Worm (Caenorhabditis elegans): ENCODE measurements around the gene fipr-29.

- TF ChIP-seq ztf-11 (tag; optimal IDR thresholded peaks at IDR 0.05) (no peak), snpc-4 (tag; optimal IDR thresholded peaks at IDR 0.05) (no peak), blmp-1 (tag; optimal IDR thresholded peaks at IDR 0.05) (no peak), nhr-12 (tag; optimal IDR thresholded peaks at IDR 0.05) (no peak), zip-8 (tag; optimal IDR thresholded peaks at IDR 0.05) (no peak), nhr-28 (tag; optimal IDR thresholded peaks at IDR 0.05) (no peak), elt-3 (tag; optimal IDR thresholded peaks at IDR 0.05) (no peak), tbx-8 (GFP tag; optimal IDR thresholded peaks at IDR 0.05) (no peak), ceh-43 (GFP tag; optimal IDR thresholded peaks at IDR 0.05) (no peak), unc-39 (tag; optimal IDR thresholded peaks at IDR 0.05) (no peak)
Measured at ce11 chrIII:3104536-3104935, 44.4 kb upstream of the fipr-29 start.
